Worm (Caenorhabditis elegans) whole organism, L1 larva: ENCODE results near the gene gst-28.
A peak's percentile ranks its signal among the peaks of the same experiment; 100 is the strongest.

Experiments
- C34B4.2 ChIP-seq: sonication (generic microtip); optimal IDR thresholded peaks from 2 replicates; lab custom pipeline; 2017; ENCODE audit warnings: mild to moderate bottlenecking, missing genetic modification characterization, missing compliant biosample characterization
- F16B12.6 ChIP-seq: fragments of 150-350 bp; optimal IDR thresholded peaks from 2 replicates; lab custom pipeline; 2014; ENCODE audit warnings: missing biosample characterization, missing genetic modification characterization
- aha-1 ChIP-seq: fragments of 150-350 bp; optimal IDR thresholded peaks from 2 replicates; lab custom pipeline; 2014; ENCODE audit warnings: missing biosample characterization, missing genetic modification characterization
- aly-2 ChIP-seq: fragments of 150-350 bp; optimal IDR thresholded peaks from 2 replicates; lab custom pipeline; 2014; ENCODE audit warnings: missing biosample characterization, missing genetic modification characterization
- blmp-1 ChIP-seq: fragments of 150-350 bp; optimal IDR thresholded peaks from 2 replicates; lab custom pipeline; 2014; ENCODE audit warnings: missing biosample characterization, missing genetic modification characterization
- ceh-88 ChIP-seq: fragments of 200-800 bp; sonication (Bioruptor generic); IDR thresholded peaks from 2 replicates; pipeline ENCODE4 v1.3.6; 2022; ENCODE audit warnings: missing genetic modification characterization, missing compliant biosample characterization
- ces-1 ChIP-seq: fragments of 150-350 bp; optimal IDR thresholded peaks from 2 replicates; lab custom pipeline; 2014; ENCODE audit warnings: missing biosample characterization, missing genetic modification reagents, missing genetic modification characterization
- dpl-1 ChIP-seq, 3 experiments: fragments of 150-350 bp in 2 of 3; sonication (generic microtip) in 1 of 3; optimal IDR thresholded peaks; 2 replicates each; lab custom pipeline; 2014 to 2017; ENCODE audit warnings: missing biosample characterization in 3 of 3, missing genetic modification characterization in 3 of 3, missing genetic modification reagents in 3 of 3
- efl-1 ChIP-seq, 4 experiments: fragments of 150-350 bp; optimal IDR thresholded peaks in 3 of 4; peaks in 1 of 4; 1 replicate in 1 of 4; 2 replicates in 3 of 4; lab custom pipeline; 2014; ENCODE audit warnings: missing biosample characterization in 2 of 4, missing genetic modification characterization in 2 of 4, missing genetic modification reagents in 2 of 4
- efl-3 ChIP-seq: fragments of 200-800 bp; sonication (Bioruptor generic); optimal IDR thresholded peaks from 2 replicates; lab custom pipeline; 2018; ENCODE audit warnings: mild to moderate bottlenecking, missing genetic modification characterization, missing compliant biosample characterization
- elt-3 ChIP-seq, 6 experiments: fragments of 150-350 bp in 1 of 6; sonication (generic microtip); optimal IDR thresholded peaks; 2 replicates each; lab custom pipeline; 2017 to 2018; ENCODE audit warnings: missing biosample characterization in 6 of 6, missing genetic modification characterization in 6 of 6, inconsistent platforms in 1 of 6
- fkh-10 ChIP-seq: sonication (generic microtip); optimal IDR thresholded peaks from 2 replicates; lab custom pipeline; 2017; ENCODE audit warnings: missing biosample characterization, missing genetic modification reagents, missing genetic modification characterization
- fos-1 ChIP-seq: fragments of 150-350 bp; optimal IDR thresholded peaks from 2 replicates; lab custom pipeline; 2014; ENCODE audit warnings: missing biosample characterization, missing genetic modification characterization
- grh-1 ChIP-seq: fragments of 200-800 bp; sonication (Bioruptor generic); IDR thresholded peaks from 2 replicates; pipeline ENCODE4 v1.3.6; 2022; ENCODE audit warnings: missing genetic modification reagents, missing genetic modification characterization, missing compliant biosample characterization
- hlh-17 ChIP-seq: fragments of 200-800 bp; sonication (Bioruptor generic); optimal IDR thresholded peaks from 2 replicates; lab custom pipeline; 2018; ENCODE audit warnings: missing genetic modification characterization, mild to moderate bottlenecking, missing compliant biosample characterization, moderate library complexity, borderline replicate concordance
- hlh-4 ChIP-seq: sonication (generic microtip); optimal IDR thresholded peaks from 2 replicates; lab custom pipeline; 2016; ENCODE audit warnings: mild to moderate bottlenecking, missing genetic modification characterization, missing compliant biosample characterization
- hpl-2 ChIP-seq: fragments of 150-350 bp; optimal IDR thresholded peaks from 2 replicates; lab custom pipeline; 2014; ENCODE audit warnings: missing biosample characterization, missing genetic modification reagents, missing genetic modification characterization
- jun-1 ChIP-seq: fragments of 150-350 bp; optimal IDR thresholded peaks from 2 replicates; lab custom pipeline; 2014; ENCODE audit warnings: missing biosample characterization, missing genetic modification reagents, missing genetic modification characterization
- lin-13 ChIP-seq: fragments of 150-350 bp; optimal IDR thresholded peaks from 2 replicates; lab custom pipeline; 2014; ENCODE audit warnings: missing biosample characterization, missing genetic modification reagents, missing genetic modification characterization
- lin-14 ChIP-seq: fragments of 200-800 bp; sonication (Bioruptor generic); optimal IDR thresholded peaks from 2 replicates; lab custom pipeline; 2018; ENCODE audit warnings: mild to moderate bottlenecking, missing genetic modification characterization, moderate library complexity, missing compliant biosample characterization
- lin-15B ChIP-seq: fragments of 150-350 bp; sonication (generic microtip); optimal IDR thresholded peaks from 3 replicates; lab custom pipeline; 2014; ENCODE audit warnings: missing biosample characterization, missing genetic modification characterization
- lin-35 ChIP-seq, 2 experiments: fragments of 150-350 bp; optimal IDR thresholded peaks; 2 replicates each; lab custom pipeline; 2014; ENCODE audit warnings: missing biosample characterization in 2 of 2, missing genetic modification characterization in 2 of 2, missing genetic modification reagents in 2 of 2
- lir-3 ChIP-seq: sonication (generic microtip); optimal IDR thresholded peaks from 2 replicates; lab custom pipeline; 2016; ENCODE audit warnings: mild to moderate bottlenecking, missing genetic modification characterization, moderate library complexity, missing compliant biosample characterization; ENCODE audit not compliant: poor library complexity
- lsy-2 ChIP-seq, 2 experiments: fragments of 150-350 bp; optimal IDR thresholded peaks; 2 replicates each; lab custom pipeline; 2014; ENCODE audit warnings: missing biosample characterization in 2 of 2, missing genetic modification characterization in 2 of 2
- mdl-1 ChIP-seq, 2 experiments: fragments of 150-350 bp; optimal IDR thresholded peaks; 2 replicates each; lab custom pipeline; 2014 to 2017; ENCODE audit warnings: missing biosample characterization in 2 of 2, missing genetic modification characterization in 2 of 2, inconsistent platforms in 1 of 2
- mef-2 ChIP-seq: fragments of 150-350 bp; optimal IDR thresholded peaks from 2 replicates; lab custom pipeline; 2014; ENCODE audit warnings: missing biosample characterization, missing genetic modification characterization
- mep-1 ChIP-seq: fragments of 150-350 bp; optimal IDR thresholded peaks from 2 replicates; lab custom pipeline; 2014; ENCODE audit warnings: missing biosample characterization, missing genetic modification characterization
- nhr-11 ChIP-seq: fragments of 150-350 bp; optimal IDR thresholded peaks from 2 replicates; lab custom pipeline; 2014; ENCODE audit warnings: missing biosample characterization, missing genetic modification characterization
- nhr-19 ChIP-seq: fragments of 200-800 bp; sonication (Bioruptor generic); conservative IDR thresholded peaks from 2 replicates; pipeline ENCODE4 v1.3.6; 2022; ENCODE audit warnings: missing genetic modification characterization, missing compliant biosample characterization
- nhr-20 ChIP-seq: sonication (generic microtip); optimal IDR thresholded peaks from 2 replicates; lab custom pipeline; 2016; ENCODE audit warnings: mild to moderate bottlenecking, missing genetic modification characterization, missing compliant biosample characterization
- nhr-28 ChIP-seq: fragments of 150-350 bp; optimal IDR thresholded peaks from 2 replicates; lab custom pipeline; 2014; ENCODE audit warnings: missing biosample characterization, missing genetic modification characterization
- nhr-47 ChIP-seq: sonication (generic microtip); optimal IDR thresholded peaks from 2 replicates; lab custom pipeline; 2016; ENCODE audit warnings: mild to moderate bottlenecking, missing genetic modification characterization, moderate library complexity, missing compliant biosample characterization
- nhr-71 ChIP-seq: sonication (generic microtip); optimal IDR thresholded peaks from 2 replicates; lab custom pipeline; 2016; ENCODE audit warnings: mild to moderate bottlenecking, missing genetic modification characterization, moderate library complexity, missing compliant biosample characterization
- nhr-76 ChIP-seq: sonication (generic microtip); optimal IDR thresholded peaks from 2 replicates; lab custom pipeline; 2017; ENCODE audit warnings: missing biosample characterization, missing genetic modification characterization
- nhr-77 ChIP-seq: fragments of 150-350 bp; optimal IDR thresholded peaks from 2 replicates; lab custom pipeline; 2014; ENCODE audit warnings: missing biosample characterization, missing genetic modification characterization
- nhr-84 ChIP-seq: sonication (generic microtip); optimal IDR thresholded peaks from 2 replicates; lab custom pipeline; 2017; ENCODE audit warnings: missing biosample characterization, missing genetic modification characterization
- nhr-85 ChIP-seq: sonication (generic microtip); peaks from one replicate; lab custom pipeline; 2016; ENCODE audit warnings: missing genetic modification characterization, inconsistent platforms, missing compliant biosample characterization
- nhr-90 ChIP-seq: sonication (generic microtip); optimal IDR thresholded peaks from 2 replicates; lab custom pipeline; 2016; ENCODE audit warnings: mild to moderate bottlenecking, missing genetic modification characterization, missing compliant biosample characterization; ENCODE audit not compliant: poor library complexity
- pqm-1 ChIP-seq: sonication (generic microtip); optimal IDR thresholded peaks from 3 replicates; lab custom pipeline; 2017; ENCODE audit warnings: missing biosample characterization, missing genetic modification characterization
- rnt-1 ChIP-seq: sonication (generic microtip); optimal IDR thresholded peaks from 2 replicates; lab custom pipeline; 2016; ENCODE audit warnings: mild to moderate bottlenecking, missing genetic modification characterization, moderate library complexity, missing compliant biosample characterization
- skn-1 ChIP-seq: fragments of 150-350 bp; optimal IDR thresholded peaks from 2 replicates; lab custom pipeline; 2014; ENCODE audit warnings: missing biosample characterization, missing genetic modification characterization
- snu-23 ChIP-seq: sonication (generic microtip); optimal IDR thresholded peaks from 2 replicates; lab custom pipeline; 2016; ENCODE audit warnings: missing genetic modification characterization, missing compliant biosample characterization
- tbx-2 ChIP-seq: sonication (generic microtip); optimal IDR thresholded peaks from 2 replicates; lab custom pipeline; 2016; ENCODE audit warnings: missing genetic modification characterization, missing compliant biosample characterization
- unc-130 ChIP-seq: fragments of 150-350 bp; optimal IDR thresholded peaks from 2 replicates; lab custom pipeline; 2017; ENCODE audit warnings: missing biosample characterization, missing genetic modification characterization, inconsistent platforms
- unc-86 ChIP-seq: sonication (generic microtip); optimal IDR thresholded peaks from 2 replicates; lab custom pipeline; 2016; ENCODE audit warnings: missing genetic modification characterization, missing compliant biosample characterization
- vab-15 ChIP-seq: sonication (generic microtip); optimal IDR thresholded peaks from 2 replicates; lab custom pipeline; 2017; ENCODE audit warnings: missing genotype, mild to moderate bottlenecking, missing genetic modification characterization, missing compliant biosample characterization
- zag-1 ChIP-seq: fragments of 150-350 bp; optimal IDR thresholded peaks from 2 replicates; lab custom pipeline; 2014; ENCODE audit warnings: missing biosample characterization, missing genetic modification characterization
- zip-4 ChIP-seq: fragments of 200-800 bp; sonication (Bioruptor generic); optimal IDR thresholded peaks from 2 replicates; lab custom pipeline; 2018; ENCODE audit warnings: mild to moderate bottlenecking, missing genetic modification characterization, moderate library complexity, missing compliant biosample characterization
- ztf-11 ChIP-seq, 2 experiments: sonication (generic microtip); optimal IDR thresholded peaks; 2 replicates each; lab custom pipeline; 2016 to 2017; ENCODE audit warnings: missing genetic modification characterization in 2 of 2, missing biosample characterization in 1 of 2, missing compliant biosample characterization in 1 of 2
- ztf-4 ChIP-seq: fragments of 150-350 bp; optimal IDR thresholded peaks from 2 replicates; lab custom pipeline; 2014; ENCODE audit warnings: missing biosample characterization, missing genetic modification characterization

gst-28 gene

ce11 chrII:15206234-15206633 lies 38.9 kb upstream of the gst-28 start:
- no peak for TF ChIP-seq nhr-90 (tag; lab: Kevin White, UChicago)
- no peak for TF ChIP-seq efl-1 (optimal IDR thresholded peaks at IDR 0.05; lab: Kevin White, UChicago)
- TF ChIP-seq efl-1 (GFP tag; optimal IDR thresholded peaks at IDR 0.05 in 1 of 2; lab: Kevin White, UChicago): peak in 1 of 2 experiments; percentile 87
- TF ChIP-seq zip-4 (GFP tag; lab: Kevin White, UChicago): no peak
- 0 out of 2 replicates have a peak, but pooled peaks have one; percentile 4 for TF ChIP-seq nhr-19 (GFP tag; lab: Robert Waterston, UW)
- TF ChIP-seq nhr-77 (tag; lab: Kevin White, UChicago): peak; percentile 60
- peak; percentile 17 for TF ChIP-seq lin-14 (GFP tag; lab: Kevin White, UChicago)
- no peak for TF ChIP-seq nhr-84 (tag; lab: Kevin White, UChicago)

ce11 chrII:15205346-15205745 lies 38.0 kb upstream of the gst-28 start:
- TF ChIP-seq pqm-1 (tag; lab: Kevin White, UChicago) (no peak), lin-14 (GFP tag; lab: Kevin White, UChicago) (peak; percentile 81), rnt-1 (tag; lab: Kevin White, UChicago) (peak; percentile 36), lir-3 (tag; lab: Kevin White, UChicago) (peak; percentile 76), nhr-71 (peak; percentile 84), elt-3 (tag; optimal IDR thresholded peaks at IDR 0.05; lab: Kevin White, UChicago) (peak in 3 of 6 experiments; percentile 57 to 81 (median 80)), skn-1 (tag; lab: Kevin White, UChicago) (no peak), hlh-4 (tag; lab: Kevin White, UChicago) (no peak), fkh-10 (no peak), blmp-1 (peak; percentile 34), nhr-90 (tag; lab: Kevin White, UChicago) (peak; percentile 56), nhr-76 (tag; lab: Kevin White, UChicago) (no peak), lin-15B (tag; lab: Kevin White, UChicago) (no peak), efl-1 (optimal IDR thresholded peaks at IDR 0.05; lab: Kevin White, UChicago) (peak; percentile 20 to 21), efl-1 (GFP tag; optimal IDR thresholded peaks at IDR 0.05 in 1 of 2; lab: Kevin White, UChicago) (peak; percentile 29), lin-35 (GFP tag; optimal IDR thresholded peaks at IDR 0.05; lab: Kevin White, UChicago) (peak; percentile 24 to 71), fos-1 (tag; lab: Kevin White, UChicago) (no peak), hpl-2 (GFP tag; lab: Kevin White, UChicago) (no peak), unc-86 (tag; lab: Kevin White, UChicago) (no peak), dpl-1 (GFP tag; optimal IDR thresholded peaks at IDR 0.05; lab: Kevin White, UChicago) (peak in 2 of 3 experiments; percentile 23 to 56), snu-23 (GFP tag; lab: Kevin White, UChicago) (peak; percentile 84), mef-2 (no peak), C34B4.2 (tag; lab: Kevin White, UChicago) (no peak), efl-3 (GFP tag; lab: Kevin White, UChicago) (no peak), unc-130 (tag; lab: Kevin White, UChicago) (peak; percentile 18), jun-1 (no peak), nhr-85 (tag; lab: Kevin White, UChicago) (peak; percentile 93), ztf-11 (tag; optimal IDR thresholded peaks at IDR 0.05; lab: Kevin White, UChicago) (no peak), nhr-47 (tag; lab: Kevin White, UChicago) (peak; percentile 38), zag-1 (no peak), grh-1 (GFP tag; lab: Robert Waterston, UW) (peak; percentile 74), tbx-2 (peak; percentile 76), lsy-2 (tag; optimal IDR thresholded peaks at IDR 0.05; lab: Kevin White, UChicago) (peak; percentile 44 to 60), ceh-88 (GFP tag; lab: Robert Waterston, UW) (no peak), ces-1 (no peak), lin-13 (no peak), ztf-4 (tag; lab: Kevin White, UChicago) (no peak), nhr-20 (peak; percentile 80), hlh-17 (GFP tag; lab: Kevin White, UChicago) (no peak), aly-2 (no peak), nhr-28 (tag; lab: Kevin White, UChicago) (no peak), vab-15 (peak; percentile 62), nhr-19 (GFP tag; lab: Robert Waterston, UW) (peak; percentile 56), nhr-11 (tag; lab: Kevin White, UChicago) (no peak), F16B12.6 (tag; lab: Kevin White, UChicago) (no peak), aha-1 (tag; lab: Kevin White, UChicago) (no peak), mdl-1 (tag; optimal IDR thresholded peaks at IDR 0.05; lab: Kevin White, UChicago) (peak in 1 of 2 experiments; percentile 83), mep-1 (tag; lab: Kevin White, UChicago) (no peak)
- TF ChIP-seq, all 84 proteins: peak for 21
